Worm (Caenorhabditis elegans) whole organism, L4 larva: ENCODE measurements around the gene Y58A7A.1.

Experiments
- F37D6.2 ChIP-seq: sonication (generic microtip); optimal IDR thresholded peaks from 2 replicates; lab custom pipeline; 2016; ENCODE audit warnings: mild to moderate bottlenecking, missing genetic modification characterization, missing compliant biosample characterization
- R02D3.7 ChIP-seq: fragments of 150-350 bp; sonication (generic microtip); optimal IDR thresholded peaks from 3 replicates; lab custom pipeline; 2014; ENCODE audit warnings: missing biosample characterization, missing genetic modification characterization
- ZK546.5 ChIP-seq, 2 experiments: sonication (generic microtip); optimal IDR thresholded peaks; 2 replicates each; lab custom pipeline; 2017; ENCODE audit warnings: missing biosample characterization in 2 of 2, missing genetic modification characterization in 2 of 2
- aha-1 ChIP-seq: fragments of 150-350 bp; peaks from one replicate; lab custom pipeline; 2014; ENCODE audit warnings: missing biosample characterization, missing genetic modification characterization
- dpl-1 ChIP-seq: fragments of 150-350 bp; optimal IDR thresholded peaks from 2 replicates; lab custom pipeline; 2014; ENCODE audit warnings: missing biosample characterization, missing genetic modification reagents, missing genetic modification characterization
- mxl-2 ChIP-seq: fragments of 200-800 bp; sonication (Bioruptor generic); conservative IDR thresholded peaks from 2 replicates; pipeline ENCODE4 v1.3.6; 2022; ENCODE audit warnings: missing genetic modification reagents, missing genetic modification characterization, missing compliant biosample characterization
- nhr-25 ChIP-seq: sonication (generic microtip); optimal IDR thresholded peaks from 2 replicates; lab custom pipeline; 2017; ENCODE audit warnings: missing genetic modification characterization, mild to moderate bottlenecking, missing compliant biosample characterization, antibody characterized with exemption, moderate library complexity, borderline replicate concordance; ENCODE audit not compliant: insufficient read depth
- nhr-6 ChIP-seq: fragments of 150-350 bp; optimal IDR thresholded peaks from 2 replicates; lab custom pipeline; 2014; ENCODE audit warnings: missing biosample characterization, missing genetic modification characterization
- snpc-4 ChIP-seq: fragments of 150-350 bp; optimal IDR thresholded peaks from 2 replicates; lab custom pipeline; 2014; ENCODE audit warnings: missing biosample characterization, missing genetic modification characterization
- unc-62 ChIP-seq, 3 experiments: fragments of 150-350 bp in 1 of 3; sonication (generic microtip); optimal IDR thresholded peaks in 2 of 3; peaks in 1 of 3; 1 replicate in 1 of 3; 2 replicates in 2 of 3; lab custom pipeline; 2014 to 2017; ENCODE audit warnings: missing biosample characterization in 3 of 3, missing genetic modification characterization in 3 of 3, missing genetic modification reagents in 3 of 3, missing genotype in 1 of 3

DNA sequence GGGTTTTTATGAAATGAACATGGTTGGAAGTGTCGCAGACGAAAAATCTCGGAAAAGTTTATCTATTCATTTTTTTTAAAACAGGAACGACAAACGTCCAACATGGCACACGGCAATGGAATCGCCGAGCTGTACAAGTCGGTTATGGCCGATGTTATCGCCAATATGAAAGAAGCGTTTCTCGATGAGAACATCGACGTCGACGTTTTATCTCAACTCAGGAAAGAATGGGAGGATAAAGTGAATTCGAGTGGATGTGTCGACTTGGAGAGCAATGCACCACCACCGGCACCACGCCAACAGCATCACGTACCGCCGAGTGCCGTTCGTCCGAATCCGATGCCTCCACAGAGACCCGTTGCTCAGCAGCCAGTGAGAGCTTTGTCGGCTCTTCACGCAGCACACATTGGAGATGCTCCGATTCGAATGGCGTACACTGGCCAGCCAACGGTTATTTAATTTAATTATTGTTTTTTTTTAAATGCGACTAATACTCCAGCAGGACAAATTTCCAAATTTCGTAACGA, 19.2 kb downstream of the Y58A7A.1 start:
- TF ChIP-seq aha-1 (tag; lab: Kevin White, UChicago) (no peak), R02D3.7 (tag; lab: Kevin White, UChicago) (no peak), ZK546.5 (tag; optimal IDR thresholded peaks at IDR 0.05; lab: Kevin White, UChicago) (no peak), mxl-2 (no peak), unc-62 (GFP tag; optimal IDR thresholded peaks at IDR 0.05 in 1 of 2; lab: Kevin White, UChicago) (no peak), unc-62 (tag; optimal IDR thresholded peaks at IDR 0.05; lab: Kevin White, UChicago) (no peak), F37D6.2 (no peak), nhr-6 (tag; lab: Kevin White, UChicago) (no peak), snpc-4 (tag; lab: Kevin White, UChicago) (no peak), nhr-25 (no peak), dpl-1 (GFP tag; lab: Kevin White, UChicago) (no peak)
